Worm (Caenorhabditis elegans): ENCODE data around the gene F43D2.6.

Gene F43D2.6

DNA sequence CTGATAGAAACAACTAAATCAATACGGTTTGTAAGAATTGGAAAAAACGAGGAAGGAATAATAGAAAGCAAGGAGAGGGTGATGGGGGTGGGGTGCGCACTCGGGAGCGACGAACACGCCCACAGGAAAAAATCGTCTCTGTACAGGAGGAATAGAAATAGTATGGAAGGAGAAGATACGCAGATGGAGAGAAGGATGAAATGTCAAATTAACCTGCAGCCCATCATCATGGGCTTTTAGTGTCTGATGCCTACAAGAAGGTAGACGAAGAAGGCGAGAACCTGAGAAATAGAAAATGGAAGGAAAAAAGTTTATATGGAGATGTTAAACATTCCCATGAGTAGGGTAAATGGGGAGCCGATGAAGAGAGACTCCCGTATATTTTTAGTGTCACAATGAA lies at the start of gene F43D2.6:
TSS of gene F43D2.6 (minus strand) at position 62 of the 400 bp plus-strand sequence.
- TF ChIP-seq klf-2 (GFP tag; conservative IDR thresholded peaks at IDR 0.05) (no peak), T22C8.4 (GFP tag; IDR thresholded peaks at IDR 0.05) (no peak)

- TF ChIP-seq ref-1 (GFP tag; conservative IDR thresholded peaks at IDR 0.05), result no peak
- TF ChIP-seq tab-1 (GFP tag; IDR thresholded peaks at IDR 0.05), result no peak
- TF ChIP-seq T22C8.4 (GFP tag; IDR thresholded peaks at IDR 0.05), result no peak
- no peak for TF ChIP-seq ztf-23 (GFP tag; IDR thresholded peaks at IDR 0.05)
- no peak for TF ChIP-seq med-1 (GFP tag; optimal IDR thresholded peaks at IDR 0.05; ENCODE audit: insufficient read depth)
These were observed 48.9 kb upstream of the F43D2.6 start for ce11 chrV:14683926-14684325.

ce11 chrV:14683291-14683690 lies 48.3 kb upstream of the F43D2.6 start:
- TF ChIP-seq tab-1 (GFP tag; IDR thresholded peaks at IDR 0.05) (no peak), ref-1 (GFP tag; conservative IDR thresholded peaks at IDR 0.05) (no peak), klf-2 (GFP tag; conservative IDR thresholded peaks at IDR 0.05) (no peak), T22C8.4 (GFP tag; IDR thresholded peaks at IDR 0.05) (no peak), cog-1 (tag; optimal IDR thresholded peaks at IDR 0.05) (no peak), ztf-29 (GFP tag; IDR thresholded peaks at IDR 0.05) (no peak), med-1 (GFP tag; optimal IDR thresholded peaks at IDR 0.05; ENCODE audit: insufficient read depth) (no peak), flt-1 (GFP tag; IDR thresholded peaks at IDR 0.05) (no peak)

ce11 chrV:14682870-14683269 lies 47.9 kb upstream of the F43D2.6 start:
- no peak for TF ChIP-seq med-1 (GFP tag; optimal IDR thresholded peaks at IDR 0.05; ENCODE audit: insufficient read depth)
- no peak for TF ChIP-seq flt-1 (GFP tag; IDR thresholded peaks at IDR 0.05)
- TF ChIP-seq ref-1 (GFP tag; conservative IDR thresholded peaks at IDR 0.05), result no peak
- TF ChIP-seq klf-2 (GFP tag; conservative IDR thresholded peaks at IDR 0.05), result no peak
- TF ChIP-seq T22C8.4 (GFP tag; IDR thresholded peaks at IDR 0.05), result no peak
- no peak for TF ChIP-seq cog-1 (tag; optimal IDR thresholded peaks at IDR 0.05)
- TF ChIP-seq tab-1 (GFP tag; IDR thresholded peaks at IDR 0.05), result no peak
- TF ChIP-seq ztf-29 (GFP tag; IDR thresholded peaks at IDR 0.05), result no peak
- no peak for TF ChIP-seq ztf-23 (GFP tag; IDR thresholded peaks at IDR 0.05)

DNA sequence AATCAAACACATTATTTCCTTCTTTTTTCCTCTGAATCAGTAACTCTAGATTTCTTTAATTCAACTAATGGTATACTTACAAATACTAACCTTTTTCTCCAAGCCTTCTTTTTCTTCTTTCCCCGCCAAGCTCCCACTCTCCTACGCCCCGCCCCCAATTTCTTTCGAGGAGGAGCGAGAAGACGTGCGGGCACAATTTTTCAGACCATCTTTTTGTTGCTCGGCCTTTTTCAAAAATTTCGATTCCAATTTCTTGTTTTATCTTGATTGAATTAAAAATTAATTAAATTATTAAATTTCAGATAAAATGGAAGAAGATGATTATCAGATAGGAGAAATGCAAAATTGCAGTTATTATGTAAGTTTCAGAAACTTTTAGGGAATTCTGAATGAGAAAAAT lies 45.0 kb upstream of the F43D2.6 start, which contains the start of gene C47E8.3:
TSS of gene C47E8.3 (plus strand) at position 301 of the 400 bp plus-strand sequence.
- TF ChIP-seq ref-1 (GFP tag; conservative IDR thresholded peaks at IDR 0.05), result no peak

ce11 chrV:14678298-14678697 lies 43.3 kb upstream of the F43D2.6 start:
- TF ChIP-seq med-1 (GFP tag; optimal IDR thresholded peaks at IDR 0.05; ENCODE audit: insufficient read depth), result no peak
- no peak for TF ChIP-seq cog-1 (tag; optimal IDR thresholded peaks at IDR 0.05)
- no peak for TF ChIP-seq T22C8.4 (GFP tag; IDR thresholded peaks at IDR 0.05)
- TF ChIP-seq klf-2 (GFP tag; conservative IDR thresholded peaks at IDR 0.05), result no peak
- no peak for TF ChIP-seq ztf-29 (GFP tag; IDR thresholded peaks at IDR 0.05)
- TF ChIP-seq flt-1 (GFP tag; IDR thresholded peaks at IDR 0.05), result no peak
- no peak for TF ChIP-seq ztf-23 (GFP tag; IDR thresholded peaks at IDR 0.05)
- TF ChIP-seq ref-1 (GFP tag; conservative IDR thresholded peaks at IDR 0.05), result no peak
- TF ChIP-seq tab-1 (GFP tag; IDR thresholded peaks at IDR 0.05), result no peak

DNA sequence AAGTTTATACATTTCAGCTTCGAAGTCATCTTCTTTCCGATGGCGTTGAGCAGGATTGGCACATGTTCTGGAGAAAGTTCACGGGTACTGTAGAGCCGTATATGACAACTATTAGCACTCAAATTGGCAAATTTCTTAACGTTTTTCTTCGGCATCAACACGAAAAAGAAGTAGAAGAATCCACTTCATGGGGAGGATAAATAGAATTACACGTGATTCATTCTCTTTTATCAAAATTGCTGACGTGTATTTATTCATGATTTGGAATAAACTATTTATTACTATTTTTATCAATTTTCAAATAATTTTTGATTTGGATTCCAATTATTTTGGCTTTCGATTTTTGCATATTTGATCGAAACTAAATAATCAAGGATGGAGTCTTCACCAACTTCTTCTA lies 30.7 kb upstream of the F43D2.6 start, which contains the start of gene C47E8.1:
TSS of gene C47E8.1 (plus strand) at position 301 of the 400 bp plus-strand sequence.
- TF ChIP-seq ref-1 (GFP tag; conservative IDR thresholded peaks at IDR 0.05) (no peak), tab-1 (GFP tag; IDR thresholded peaks at IDR 0.05) (no peak), ztf-23 (GFP tag; IDR thresholded peaks at IDR 0.05) (no peak), cog-1 (tag; optimal IDR thresholded peaks at IDR 0.05) (no peak), med-1 (GFP tag; optimal IDR thresholded peaks at IDR 0.05; ENCODE audit: insufficient read depth) (no peak), klf-2 (GFP tag; conservative IDR thresholded peaks at IDR 0.05) (no peak), ztf-29 (GFP tag; IDR thresholded peaks at IDR 0.05) (no peak), flt-1 (GFP tag; IDR thresholded peaks at IDR 0.05) (no peak), T22C8.4 (GFP tag; IDR thresholded peaks at IDR 0.05) (no peak)

- TF ChIP-seq ref-1 (GFP tag; conservative IDR thresholded peaks at IDR 0.05), result no peak
These were observed 28.0 kb upstream of the F43D2.6 start, which contains the start of gene C47E8.9 for ce11 chrV:14663006-14663405. C47E8.9 (plus strand) TSS chrV:14663306.

DNA sequence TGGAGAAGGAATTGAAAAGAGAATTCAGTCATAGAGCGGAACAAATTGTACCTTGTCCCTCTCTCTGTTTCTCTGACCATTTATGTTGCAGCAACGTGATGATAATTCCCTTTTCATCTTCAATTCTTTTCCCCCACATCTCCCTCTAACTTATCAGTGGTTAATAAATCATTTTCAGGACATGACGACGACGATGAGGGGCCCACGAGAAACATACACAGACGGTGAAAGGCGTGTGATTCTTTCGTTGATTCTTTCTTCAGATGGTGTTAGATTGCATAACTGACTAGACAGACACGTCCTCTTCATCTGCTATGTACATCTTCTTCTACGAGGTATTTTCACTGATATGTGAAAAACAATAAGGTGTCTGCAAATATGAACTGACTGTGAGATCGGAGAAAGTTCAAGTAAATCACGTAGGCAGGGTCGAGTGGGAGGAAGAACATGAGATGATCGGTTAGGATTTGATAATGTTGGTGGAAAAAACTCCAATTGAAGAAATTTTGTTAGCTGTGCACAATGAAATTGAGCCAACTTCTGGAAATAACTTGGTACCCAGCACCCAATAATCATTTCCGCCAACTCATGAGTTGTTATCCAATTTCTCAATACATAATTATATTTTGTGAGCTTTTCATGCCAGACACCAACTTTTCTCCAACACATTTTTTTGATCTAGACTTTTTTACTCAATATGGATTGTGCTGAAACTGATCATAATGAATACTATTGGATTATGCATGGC lies 25.8 kb upstream of the F43D2.6 start, which contains the start of gene srh-17:
TSS of gene srh-17 (plus strand) at position 698 of the 748 bp plus-strand sequence.
- TF ChIP-seq med-1 (GFP tag; optimal IDR thresholded peaks at IDR 0.05; ENCODE audit: insufficient read depth) (no peak), ztf-29 (GFP tag; IDR thresholded peaks at IDR 0.05) (no peak), ztf-23 (GFP tag; IDR thresholded peaks at IDR 0.05) (no peak), cog-1 (tag; optimal IDR thresholded peaks at IDR 0.05) (no peak), tab-1 (GFP tag; IDR thresholded peaks at IDR 0.05) (no peak), ref-1 (GFP tag; conservative IDR thresholded peaks at IDR 0.05) (no peak), flt-1 (GFP tag; IDR thresholded peaks at IDR 0.05) (no peak)

- no peak for TF ChIP-seq tab-1 (GFP tag; IDR thresholded peaks at IDR 0.05)
- TF ChIP-seq ztf-23 (GFP tag; IDR thresholded peaks at IDR 0.05), result no peak
- no peak for TF ChIP-seq ref-1 (GFP tag; conservative IDR thresholded peaks at IDR 0.05)
- no peak for TF ChIP-seq T22C8.4 (GFP tag; IDR thresholded peaks at IDR 0.05)
These were observed 24.6 kb upstream of the F43D2.6 start for ce11 chrV:14659595-14659994.

ce11 chrV:14658131-14658530 lies 23.2 kb upstream of the F43D2.6 start, which contains the start of gene slc-25A29:
slc-25A29 (minus strand) TSS chrV:14658175.
- no peak for TF ChIP-seq flt-1 (GFP tag; IDR thresholded peaks at IDR 0.05)
- no peak for TF ChIP-seq tab-1 (GFP tag; IDR thresholded peaks at IDR 0.05)
- TF ChIP-seq klf-2 (GFP tag; conservative IDR thresholded peaks at IDR 0.05), result no peak
- no peak for TF ChIP-seq cog-1 (tag; optimal IDR thresholded peaks at IDR 0.05)
- no peak for TF ChIP-seq T22C8.4 (GFP tag; IDR thresholded peaks at IDR 0.05)
